Worm (Caenorhabditis elegans) whole organism, midembryonic: Measurements from ENCODE around the gene Y51A2B.6.
"Not testable (repeated sequence)": the region's sequence is repeated elsewhere in the genome, so short reads cannot be mapped to it uniquely, and the experiment has no call there.

Experiments used
- T22C8.4 ChIP-seq: fragments of 200-800 bp; sonication (Bioruptor generic); IDR thresholded peaks from 2 replicates; pipeline ENCODE4 v1.3.6; 2022; ENCODE audit warnings: missing genetic modification characterization, missing compliant biosample characterization
- cog-1 ChIP-seq: sonication (generic microtip); optimal IDR thresholded peaks from 2 replicates; lab custom pipeline; 2016; ENCODE audit warnings: missing genetic modification characterization, missing compliant biosample characterization
- flt-1 ChIP-seq: fragments of 200-800 bp; sonication (Bioruptor generic); IDR thresholded peaks from 2 replicates; pipeline ENCODE4 v1.3.6; 2022; ENCODE audit warnings: missing genetic modification characterization, missing compliant biosample characterization
- klf-2 ChIP-seq: fragments of 200-800 bp; sonication (Bioruptor generic); conservative IDR thresholded peaks from 2 replicates; pipeline ENCODE4 v1.3.6; 2022; ENCODE audit warnings: missing genetic modification reagents, missing genetic modification characterization, missing compliant biosample characterization
- med-1 ChIP-seq: sonication (generic microtip); optimal IDR thresholded peaks from 2 replicates; lab custom pipeline; 2017; ENCODE audit warnings: missing genetic modification characterization, mild to moderate bottlenecking, missing compliant biosample characterization, antibody characterized with exemption, missing genetic modification reagents; ENCODE audit not compliant: insufficient read depth
- ref-1 ChIP-seq: fragments of 200-800 bp; sonication (Bioruptor generic); conservative IDR thresholded peaks from 2 replicates; pipeline ENCODE4 v1.3.6; 2022; ENCODE audit warnings: missing genetic modification reagents, missing genetic modification characterization, missing compliant biosample characterization
- tab-1 ChIP-seq: fragments of 200-800 bp; sonication (Bioruptor generic); IDR thresholded peaks from 2 replicates; pipeline ENCODE4 v1.3.6; 2022; ENCODE audit warnings: missing genetic modification characterization, missing compliant biosample characterization
- ztf-23 ChIP-seq: fragments of 200-800 bp; sonication (Bioruptor generic); IDR thresholded peaks from 2 replicates; pipeline ENCODE4 v1.3.6; 2022; ENCODE audit warnings: missing genetic modification reagents, missing genetic modification characterization, missing compliant biosample characterization
- ztf-29 ChIP-seq: fragments of 200-800 bp; sonication (Bioruptor generic); IDR thresholded peaks from 2 replicates; pipeline ENCODE4 v1.3.6; 2022; ENCODE audit warnings: missing genetic modification reagents, missing genetic modification characterization, missing compliant biosample characterization

Gene Y51A2B.6

DNA sequence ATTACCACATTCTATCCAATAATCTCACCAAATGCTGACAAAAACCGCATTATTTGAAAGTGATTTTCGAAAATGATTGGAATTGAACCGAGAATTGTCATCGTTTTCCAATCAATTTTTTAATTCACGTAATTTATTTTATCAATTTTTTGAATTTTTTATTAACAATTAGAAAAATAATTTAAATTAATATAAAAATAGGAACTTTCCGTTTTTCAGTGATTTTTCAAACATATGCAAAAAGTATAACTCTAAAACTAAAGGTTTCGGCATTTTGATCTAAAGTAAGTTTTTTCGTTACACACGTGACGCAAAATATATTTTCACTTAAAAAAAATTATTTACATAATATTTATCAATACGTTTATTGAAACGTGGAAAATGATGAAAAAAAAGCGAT, at the start of gene Y51A2B.6:
Gene Y51A2B.6 (minus strand): TSS at position 101 of the 400 bp plus-strand sequence.
- TF ChIP-seq cog-1 (tag; lab: Kevin White, UChicago) (no peak), med-1 (no peak), T22C8.4 (GFP tag; lab: Robert Waterston, UW) (no peak), ztf-29 (no peak), flt-1 (no peak), ztf-23 (GFP tag; lab: Robert Waterston, UW) (no peak), klf-2 (GFP tag; lab: Robert Waterston, UW) (no peak), ref-1 (GFP tag; lab: Robert Waterston, UW) (no peak), tab-1 (no peak)

DNA sequence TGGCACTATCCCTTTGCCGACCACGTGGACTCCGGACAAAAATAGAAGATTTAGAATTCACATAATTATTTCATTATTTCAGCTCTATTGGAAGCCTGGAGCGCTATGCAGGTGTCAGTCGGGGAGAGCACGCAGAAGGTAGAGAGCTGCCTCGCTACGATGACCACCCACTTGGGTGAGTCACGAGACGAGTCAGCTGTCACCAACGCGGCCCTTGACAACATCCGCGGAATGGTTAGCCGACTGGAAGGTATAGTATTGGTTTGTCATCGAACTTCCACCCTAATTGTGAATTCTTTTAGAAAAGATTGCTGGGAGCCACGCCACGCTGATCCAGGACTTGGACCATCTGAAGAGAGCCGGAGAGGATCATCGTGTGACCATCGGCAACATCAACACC, 45.4 kb upstream of the Y51A2B.6 start, which contains the start of gene ZK262.9:
Gene ZK262.9 (plus strand): TSS at position 301 of the 400 bp plus-strand sequence.
- not testable (repeated sequence) for TF ChIP-seq cog-1 (tag; lab: Kevin White, UChicago); ref-1 (GFP tag; lab: Robert Waterston, UW); ztf-23 (GFP tag; lab: Robert Waterston, UW)

DNA sequence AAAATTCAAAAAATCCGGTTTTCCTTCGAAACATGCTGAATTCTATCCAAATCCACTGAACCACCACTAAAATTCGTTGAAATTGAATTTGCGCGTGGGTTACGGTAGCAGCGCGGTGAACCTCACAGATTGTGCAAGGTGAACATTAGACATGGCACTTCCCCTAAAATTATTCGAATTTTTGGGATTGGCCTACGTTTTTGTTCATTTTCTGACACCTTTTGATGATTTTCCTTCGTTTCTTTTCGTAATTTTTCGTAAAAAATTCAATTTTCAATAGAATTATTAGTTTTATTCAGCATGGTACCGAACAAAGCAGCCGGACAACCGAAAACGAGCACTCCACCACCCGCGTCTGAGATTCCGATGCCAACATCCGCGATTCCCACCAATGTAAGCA, 44.0 kb upstream of the Y51A2B.6 start, which contains the start of gene ZK262.8:
Gene ZK262.8 (plus strand): TSS at position 301 of the 400 bp plus-strand sequence.
- TF ChIP-seq ztf-23 (GFP tag; lab: Robert Waterston, UW) (no peak), med-1 (no peak), klf-2 (GFP tag; lab: Robert Waterston, UW) (no peak), ref-1 (GFP tag; lab: Robert Waterston, UW) (no peak), ztf-29 (no peak), tab-1 (no peak), flt-1 (no peak), T22C8.4 (GFP tag; lab: Robert Waterston, UW) (no peak), cog-1 (tag; lab: Kevin White, UChicago) (no peak)

DNA sequence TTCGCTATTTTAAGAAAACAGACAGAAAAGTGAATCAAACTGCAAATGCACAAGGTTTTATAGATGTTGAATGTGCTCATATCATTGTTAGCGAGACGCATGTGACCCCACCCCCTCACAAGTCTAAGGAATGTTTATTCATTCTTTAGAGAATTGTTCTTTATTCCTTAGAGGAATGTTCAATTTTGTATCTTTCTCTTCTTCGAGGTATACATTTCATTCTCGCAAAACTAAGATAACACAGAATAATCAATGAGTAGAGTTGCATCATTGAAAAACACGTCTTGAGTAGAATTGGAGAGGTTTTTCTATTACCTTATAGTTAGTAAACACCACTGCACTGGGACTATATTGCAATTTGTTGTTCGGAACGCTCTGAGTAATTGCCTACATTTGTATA, 40.9 kb upstream of the Y51A2B.6 start, which contains the start of gene ZK262.20:
Gene ZK262.20 (minus strand): TSS at position 101 of the 400 bp plus-strand sequence.
- TF ChIP-seq cog-1 (tag; lab: Kevin White, UChicago), result no peak

DNA sequence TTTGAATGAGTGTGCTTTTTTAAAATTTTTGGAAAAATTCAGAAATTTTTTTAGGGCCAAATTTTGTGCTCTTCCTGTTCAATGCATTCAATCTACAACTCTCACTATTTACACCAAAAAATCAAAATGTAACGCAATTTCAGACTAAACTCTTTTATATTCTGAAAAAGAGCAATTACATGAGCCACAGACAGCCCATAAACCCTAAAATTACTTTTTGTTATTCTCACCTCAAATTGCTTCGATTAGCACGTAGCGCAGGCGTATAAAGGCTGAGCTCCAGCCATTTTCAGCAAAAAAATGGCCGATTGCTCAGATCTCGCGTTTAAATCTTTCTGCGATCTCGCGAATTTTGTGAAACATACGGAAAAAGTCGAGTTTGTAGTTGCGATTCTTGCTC, 37.3 kb upstream of the Y51A2B.6 start, which contains the start of gene srw-82:
Gene srw-82 (plus strand): TSS at position 301 of the 400 bp plus-strand sequence.
- TF ChIP-seq med-1, result no peak
- no peak for TF ChIP-seq cog-1 (tag; lab: Kevin White, UChicago)
- no peak for TF ChIP-seq tab-1
- no peak for TF ChIP-seq T22C8.4 (GFP tag; lab: Robert Waterston, UW)
- TF ChIP-seq klf-2 (GFP tag; lab: Robert Waterston, UW), result no peak
- TF ChIP-seq ztf-29, result no peak
- no peak for TF ChIP-seq ref-1 (GFP tag; lab: Robert Waterston, UW)
- TF ChIP-seq ztf-23 (GFP tag; lab: Robert Waterston, UW), result no peak
- no peak for TF ChIP-seq flt-1

DNA sequence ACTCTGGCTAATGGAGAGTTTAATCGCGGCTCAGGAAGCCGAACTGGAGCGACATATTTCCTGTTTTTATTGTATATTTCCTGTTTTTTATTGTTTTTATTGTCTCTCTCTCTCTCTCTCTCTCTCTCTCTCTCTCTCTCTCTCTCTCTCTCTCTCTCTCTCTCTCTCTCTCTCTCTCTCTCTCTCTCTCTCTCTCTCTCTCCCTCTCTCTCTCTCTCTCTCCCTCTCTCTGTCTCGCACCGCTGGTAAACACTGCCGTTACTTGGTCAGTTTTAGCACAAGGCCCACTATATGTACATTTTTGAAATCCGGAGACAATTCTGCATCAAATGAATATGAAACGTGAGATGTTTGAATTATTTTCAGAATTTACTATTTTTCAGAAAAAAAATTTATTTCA, 36.7 kb upstream of the Y51A2B.6 start:
- TF ChIP-seq med-1 (no peak), tab-1 (no peak), flt-1 (no peak), ztf-29 (no peak), cog-1 (tag; lab: Kevin White, UChicago) (no peak), T22C8.4 (GFP tag; lab: Robert Waterston, UW) (no peak), klf-2 (GFP tag; lab: Robert Waterston, UW) (no peak), ztf-23 (GFP tag; lab: Robert Waterston, UW) (no peak), ref-1 (GFP tag; lab: Robert Waterston, UW) (no peak)

DNA sequence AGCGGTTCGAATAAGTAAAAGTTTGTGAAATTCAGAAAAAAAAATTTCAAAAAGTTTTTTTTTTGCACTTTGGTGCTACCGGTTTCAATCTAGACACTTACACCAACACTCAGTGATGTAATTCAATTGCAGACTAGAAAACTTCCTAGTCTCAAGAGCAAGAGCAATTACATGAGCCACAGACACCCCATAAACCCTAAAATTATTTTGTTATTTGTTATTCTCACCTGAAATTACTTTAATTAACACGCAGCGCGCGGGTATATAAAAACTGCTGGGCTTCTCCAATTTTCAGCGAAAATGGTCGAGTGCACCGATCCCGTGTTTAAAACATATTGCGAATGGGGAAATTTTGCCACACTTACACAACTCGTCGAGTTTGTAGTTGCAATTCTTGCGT, 32.2 kb upstream of the Y51A2B.6 start, which contains the start of gene srw-83:
Gene srw-83 (plus strand): TSS at position 301 of the 400 bp plus-strand sequence.
- TF ChIP-seq tab-1, result no peak
- no peak for TF ChIP-seq ref-1 (GFP tag; lab: Robert Waterston, UW)
- TF ChIP-seq cog-1 (tag; lab: Kevin White, UChicago), result no peak
- no peak for TF ChIP-seq T22C8.4 (GFP tag; lab: Robert Waterston, UW)
- no peak for TF ChIP-seq ztf-23 (GFP tag; lab: Robert Waterston, UW)
- TF ChIP-seq ztf-29, result no peak
- no peak for TF ChIP-seq klf-2 (GFP tag; lab: Robert Waterston, UW)
- no peak for TF ChIP-seq med-1
- TF ChIP-seq flt-1, result no peak

DNA sequence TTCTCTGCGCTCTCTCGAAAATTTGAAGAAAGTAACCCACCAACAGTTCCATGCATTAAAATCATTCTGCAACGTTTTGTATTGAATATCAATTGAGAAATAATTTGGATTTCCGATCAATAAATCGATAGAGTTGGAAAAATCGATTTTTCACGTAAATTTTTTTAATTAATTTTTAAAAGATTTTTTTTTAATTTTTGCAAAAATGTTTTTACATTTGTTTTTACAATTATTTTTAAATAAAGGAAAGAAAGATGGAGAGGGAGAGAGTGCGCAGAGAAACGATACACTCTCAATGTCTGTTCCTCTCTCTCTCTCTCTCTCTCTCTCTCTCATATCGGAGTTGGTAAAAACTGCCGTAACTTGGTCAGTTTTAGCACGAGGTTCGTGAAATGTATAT, 31.4 kb upstream of the Y51A2B.6 start, which contains the start of gene ZK262.19:
Gene ZK262.19 (minus strand): TSS at position 101 of the 400 bp plus-strand sequence.
- TF ChIP-seq T22C8.4 (GFP tag; lab: Robert Waterston, UW) (no peak), ztf-29 (no peak), ref-1 (GFP tag; lab: Robert Waterston, UW) (no peak), ztf-23 (GFP tag; lab: Robert Waterston, UW) (no peak)

DNA sequence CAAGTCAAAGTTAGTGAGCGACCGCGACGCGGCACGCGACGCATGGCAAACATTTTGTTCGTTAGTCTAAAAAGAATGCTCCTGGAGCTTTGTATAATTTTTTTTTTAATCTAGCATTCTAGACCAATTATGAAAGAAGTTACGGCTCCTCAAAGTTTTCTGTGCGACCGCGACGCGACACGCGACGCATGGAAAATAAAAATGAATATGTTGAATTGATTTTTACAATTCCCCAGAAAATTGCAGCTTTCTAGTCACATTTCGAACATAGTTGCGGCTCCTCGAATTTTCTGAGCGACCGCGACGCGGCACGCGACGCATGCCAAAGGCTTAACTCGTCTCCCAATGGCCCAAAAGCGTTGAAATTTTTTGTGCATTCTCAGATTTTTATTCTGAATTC, 30.4 kb upstream of the Y51A2B.6 start, which contains the start of gene ZK262.4:
Gene ZK262.4 (minus strand): TSS at position 101 of the 400 bp plus-strand sequence.
- TF ChIP-seq klf-2 (GFP tag; lab: Robert Waterston, UW), result no peak
- TF ChIP-seq T22C8.4 (GFP tag; lab: Robert Waterston, UW), result no peak
- TF ChIP-seq ref-1 (GFP tag; lab: Robert Waterston, UW), result no peak
- TF ChIP-seq flt-1, result no peak
- no peak for TF ChIP-seq cog-1 (tag; lab: Kevin White, UChicago)

DNA sequence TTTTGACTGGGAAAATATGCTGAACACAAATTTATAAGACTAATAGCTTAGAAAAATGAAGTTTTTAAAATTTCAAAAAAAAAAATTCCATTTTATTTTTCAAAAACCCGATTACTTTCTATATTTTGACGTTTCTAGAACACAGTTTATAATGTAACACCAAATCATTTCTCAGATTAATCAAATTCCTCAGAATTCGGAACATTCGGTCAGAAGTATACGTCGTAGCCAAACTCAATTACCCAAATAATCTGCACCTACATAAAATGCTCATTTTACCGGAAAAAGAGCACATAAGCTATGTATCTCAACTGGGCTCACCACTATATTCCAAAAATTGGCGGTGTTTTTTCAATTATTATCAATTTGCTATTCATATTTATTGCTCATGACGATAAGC, 26.7 kb upstream of the Y51A2B.6 start, which contains the start of gene srj-26:
Gene srj-26 (plus strand): TSS at position 301 of the 400 bp plus-strand sequence.
- no peak for TF ChIP-seq flt-1

DNA sequence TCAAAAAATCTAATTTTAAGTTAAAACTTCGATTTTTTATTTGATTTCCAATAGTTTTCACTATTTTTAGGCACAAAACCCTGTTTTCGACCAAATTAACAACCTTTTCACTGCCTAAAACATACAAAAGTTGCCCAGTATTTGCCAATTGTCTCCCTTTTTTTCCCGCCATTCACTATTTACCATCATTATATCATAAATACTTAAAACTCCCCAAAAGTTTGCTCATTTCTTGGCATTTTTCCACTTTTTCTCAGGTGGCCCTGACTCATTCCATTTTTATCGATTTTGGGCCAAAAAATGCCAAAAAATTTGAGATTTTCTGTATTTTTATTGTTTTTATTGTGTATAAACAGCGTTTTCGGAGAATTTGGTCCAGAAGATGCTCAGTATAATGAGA, 19.9 kb upstream of the Y51A2B.6 start, which contains the start of gene txt-8:
Gene txt-8 (plus strand): TSS at position 301 of the 400 bp plus-strand sequence.
- TF ChIP-seq cog-1 (tag; lab: Kevin White, UChicago), result no peak
- TF ChIP-seq med-1, result no peak
- no peak for TF ChIP-seq ref-1 (GFP tag; lab: Robert Waterston, UW)
- no peak for TF ChIP-seq ztf-23 (GFP tag; lab: Robert Waterston, UW)
- no peak for TF ChIP-seq ztf-29
- no peak for TF ChIP-seq flt-1
- TF ChIP-seq T22C8.4 (GFP tag; lab: Robert Waterston, UW), result no peak
- no peak for TF ChIP-seq tab-1
- TF ChIP-seq klf-2 (GFP tag; lab: Robert Waterston, UW), result no peak
